Fruit fly (Drosophila melanogaster): ENCODE results near the gene CG14369.

The CG14369 gene

dm6 chr3R:13549515-13549914 is 42.9 kb downstream of the CG14369 start:
- TF ChIP-seq CG6689 (GFP tag; IDR thresholded peaks at IDR 0.05), result peak; percentile 36; the same call in 1 of the 2 replicates
- TF ChIP-seq eyg (GFP tag; optimal IDR thresholded peaks at IDR 0.05), result no peak
- TF ChIP-seq PHDP (tag; optimal IDR thresholded peaks at IDR 0.05), result peak; percentile 50
- TF ChIP-seq chif (GFP tag; optimal IDR thresholded peaks at IDR 0.05), result peak in 1 of 2 experiments; percentile 37
- no peak for TF ChIP-seq CG13296 (GFP tag; optimal IDR thresholded peaks at IDR 0.05)
- peak; percentile 70 for TF ChIP-seq gem (tag; optimal IDR thresholded peaks at IDR 0.05)
- peak; percentile 19 for TF ChIP-seq Six4 (GFP tag; optimal IDR thresholded peaks at IDR 0.05)
- TF ChIP-seq CG7556 (GFP tag; optimal IDR thresholded peaks at IDR 0.05), result peak; percentile 24
- peak; percentile 76 for TF ChIP-seq phol (tag; optimal IDR thresholded peaks at IDR 0.05)
- no peak for TF ChIP-seq CG11093 (GFP tag; IDR thresholded peaks at IDR 0.05)
- TF ChIP-seq CG15269 (tag; optimal IDR thresholded peaks at IDR 0.05), result peak; percentile 49
- no peak for TF ChIP-seq CG7372 (GFP tag; IDR thresholded peaks at IDR 0.05)
- no peak for TF ChIP-seq Usf (GFP tag; optimal IDR thresholded peaks at IDR 0.05)
- TF ChIP-seq sens (GFP tag), result peak; percentile 89
- TF ChIP-seq ranshi (GFP tag; IDR thresholded peaks at IDR 0.05), result peak; percentile 16; the same call in 1 of the 2 replicates
- peak; percentile 45; the same call in 1 of the 3 replicates for TF ChIP-seq row (GFP tag; IDR thresholded peaks at IDR 0.05)
- peak; percentile 9 for TF ChIP-seq twi (tag; optimal IDR thresholded peaks at IDR 0.05)
- TF ChIP-seq abd-A (tag; optimal IDR thresholded peaks at IDR 0.05), result no peak
- peak; percentile 63 for TF ChIP-seq CG2678 (tag; optimal IDR thresholded peaks at IDR 0.05)
- TF ChIP-seq CG10979 (tag; optimal IDR thresholded peaks at IDR 0.05), result peak; percentile 66
- TF ChIP-seq tap (tag; optimal IDR thresholded peaks at IDR 0.05), result peak; percentile 20
- TF ChIP-seq CG7839 (tag; optimal IDR thresholded peaks at IDR 0.05), result peak; percentile 54
- TF ChIP-seq CG1603 (tag; optimal IDR thresholded peaks at IDR 0.05), result peak; percentile 56
- TF ChIP-seq CG2875 (GFP tag; optimal IDR thresholded peaks at IDR 0.05), result peak; percentile 37
- TF ChIP-seq Abd-B (GFP tag; optimal IDR thresholded peaks at IDR 0.05), result peak; percentile 32
- peak; percentile 28 for TF ChIP-seq CG1602 (GFP tag; optimal IDR thresholded peaks at IDR 0.05)
- TF ChIP-seq CG8388 (GFP tag; optimal IDR thresholded peaks at IDR 0.05), result peak; percentile 47
- peak; percentile 64 for TF ChIP-seq fd96Cb (tag; optimal IDR thresholded peaks at IDR 0.05)
- TF ChIP-seq ind (GFP tag; optimal IDR thresholded peaks at IDR 0.05), result peak; percentile 16
- TF ChIP-seq dmrt99B (tag; optimal IDR thresholded peaks at IDR 0.05), result peak; percentile 81
- peak; percentile 42; the same call in 1 of the 2 replicates for TF ChIP-seq CG32767 (GFP tag; IDR thresholded peaks at IDR 0.05)
- TF ChIP-seq org-1 (GFP tag; optimal IDR thresholded peaks at IDR 0.05), result peak; percentile 23
- peak in 1 of 2 experiments; percentile 37 for TF ChIP-seq Hr78 (GFP tag; optimal IDR thresholded peaks at IDR 0.05)
- no peak for TF ChIP-seq sd (tag; optimal IDR thresholded peaks at IDR 0.05)
- no peak for TF ChIP-seq CG30020 (tag; optimal IDR thresholded peaks at IDR 0.05)
- peak; percentile 40 for TF ChIP-seq ATbp (GFP tag; optimal IDR thresholded peaks at IDR 0.05)
- TF ChIP-seq D19A (tag; optimal IDR thresholded peaks at IDR 0.05), result peak; percentile 54
- no peak for TF ChIP-seq CG8765 (GFP tag; IDR thresholded peaks at IDR 0.05)
- peak; percentile 51 for TF ChIP-seq Ssrp (tag; optimal IDR thresholded peaks at IDR 0.05)
- TF ChIP-seq gcm (GFP tag; optimal IDR thresholded peaks at IDR 0.05), result peak; percentile 35
- peak; percentile 67 for TF ChIP-seq nmo (GFP tag; optimal IDR thresholded peaks at IDR 0.05)
- peak; percentile 55 for TF ChIP-seq CG30403 (GFP tag; optimal IDR thresholded peaks at IDR 0.05)
- peak; percentile 38 for TF ChIP-seq CG9437 (GFP tag; optimal IDR thresholded peaks at IDR 0.05)
- TF ChIP-seq CoRest (tag; optimal IDR thresholded peaks at IDR 0.05), result peak; percentile 41
- TF ChIP-seq Drgx (GFP tag; IDR thresholded peaks at IDR 0.05), result peak; percentile 37; the same call in 1 of the 2 replicates
- TF ChIP-seq CG1529 (GFP tag; optimal IDR thresholded peaks at IDR 0.05), result peak; percentile 27
- no peak for TF ChIP-seq onecut (GFP tag; IDR thresholded peaks at IDR 0.05)
- no peak for TF ChIP-seq CG14667 (GFP tag; IDR thresholded peaks at IDR 0.05)
- peak; percentile 32 for TF ChIP-seq Asciz (GFP tag; optimal IDR thresholded peaks at IDR 0.05)
- peak; percentile 38 for TF ChIP-seq Hsf (GFP tag; optimal IDR thresholded peaks at IDR 0.05)

Measured in whole organism, embryonic.